Fruit fly (Drosophila melanogaster): ENCODE data around the gene bocks.

Gene bocks

DNA sequence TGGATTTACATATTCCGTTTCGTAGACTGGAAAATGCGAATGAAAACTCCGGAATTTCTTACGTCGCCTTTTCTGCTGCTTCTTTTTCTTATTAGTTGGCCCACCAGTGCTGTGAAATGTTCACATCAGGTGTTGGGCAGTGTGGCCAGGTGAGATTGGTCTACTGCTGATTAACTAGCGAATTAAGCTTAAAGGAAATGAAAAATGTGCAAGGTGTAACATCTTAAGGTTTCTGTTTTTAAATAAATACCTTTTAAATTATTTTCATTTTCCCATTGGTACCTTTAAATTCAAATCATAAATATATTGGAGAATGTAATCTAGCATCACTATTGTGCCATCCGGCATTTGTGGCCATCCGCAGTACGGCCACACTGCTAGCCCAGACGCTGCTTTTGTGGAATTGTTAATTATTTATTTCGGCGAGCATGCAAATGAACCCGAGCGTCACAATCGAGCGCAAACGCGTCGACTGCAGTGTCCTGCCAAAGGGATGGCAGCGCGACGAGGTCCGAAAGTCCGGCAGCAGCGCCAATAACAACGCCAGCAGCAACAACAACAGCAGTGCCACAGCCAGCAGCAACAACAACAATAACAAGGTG is 31.3 kb downstream of the bocks start, which contains the start of the genes AP-1mu and MBD-like (continued):
- TF ChIP-seq gce (GFP tag; IDR thresholded peaks at IDR 0.05) = no peak
- TF ChIP-seq sc (optimal IDR thresholded peaks at IDR 0.05) = no peak
- peak; percentile 30 for TF ChIP-seq sc (GFP tag; optimal IDR thresholded peaks at IDR 0.05)
- no peak for TF ChIP-seq tll (GFP tag; optimal IDR thresholded peaks at IDR 0.05)
- no peak for TF ChIP-seq oc (tag; optimal IDR thresholded peaks at IDR 0.05)
- TF ChIP-seq CG17829 (tag; optimal IDR thresholded peaks at IDR 0.05) = peak; percentile 57
- no peak for TF ChIP-seq so (GFP tag; IDR thresholded peaks at IDR 0.05)
- peak; percentile 61 for TF ChIP-seq CG12942 (GFP tag; optimal IDR thresholded peaks at IDR 0.05)
- peak in 1 of 2 experiments; percentile 50 for TF ChIP-seq bsh (GFP tag; optimal IDR thresholded peaks at IDR 0.05)
- peak; percentile 47 for TF ChIP-seq CG3281 (GFP tag; optimal IDR thresholded peaks at IDR 0.05)
- peak; percentile 29; the same call in 1 of the 2 replicates for TF ChIP-seq amos (GFP tag; IDR thresholded peaks at IDR 0.05; ENCODE audit: partially characterized antibody)
- no peak for TF ChIP-seq CG12744 (GFP tag; optimal IDR thresholded peaks at IDR 0.05)
- TF ChIP-seq Ets97D (GFP tag; optimal IDR thresholded peaks at IDR 0.05) = peak; percentile 61
- peak; percentile 45; the same call in 1 of the 2 replicates for TF ChIP-seq rib (GFP tag; IDR thresholded peaks at IDR 0.05)
- peak; percentile 39 for TF ChIP-seq fd3F (GFP tag; optimal IDR thresholded peaks at IDR 0.05)
- peak; percentile 62 for TF ChIP-seq CG7839 (tag; optimal IDR thresholded peaks at IDR 0.05)
- TF ChIP-seq Bdp1 (GFP tag; optimal IDR thresholded peaks at IDR 0.05) = peak; percentile 64
- peak; percentile 69 for TF ChIP-seq CG13424 (tag; optimal IDR thresholded peaks at IDR 0.05)
- TF ChIP-seq pita (GFP tag; optimal IDR thresholded peaks at IDR 0.05) = no peak
- TF ChIP-seq CG10543 (GFP tag; optimal IDR thresholded peaks at IDR 0.05) = peak; percentile 64
- peak; percentile 15 for TF ChIP-seq CG11723 (GFP tag; optimal IDR thresholded peaks at IDR 0.05)
- TF ChIP-seq exex (tag; optimal IDR thresholded peaks at IDR 0.05) = no peak
- TF ChIP-seq ara (GFP tag; IDR thresholded peaks at IDR 0.05) = no peak
- peak; percentile 9 for TF ChIP-seq CG10654 (GFP tag; optimal IDR thresholded peaks at IDR 0.05)
- peak; percentile 56 for TF ChIP-seq slp2 (GFP tag; optimal IDR thresholded peaks at IDR 0.05)
- peak; percentile 53 for TF ChIP-seq Fer3 (tag; optimal IDR thresholded peaks at IDR 0.05)
- TF ChIP-seq CG17186 (GFP tag; optimal IDR thresholded peaks at IDR 0.05) = peak; percentile 77
- no peak for TF ChIP-seq CG9876 (GFP tag; optimal IDR thresholded peaks at IDR 0.05)
- TF ChIP-seq luna (GFP tag; optimal IDR thresholded peaks at IDR 0.05) = peak; percentile 57
- peak; percentile 59 for TF ChIP-seq CG4820 (GFP tag; optimal IDR thresholded peaks at IDR 0.05)
- 0 out of 2 replicates have a peak, but pooled peaks have one; percentile 34 for TF ChIP-seq chm (GFP tag; IDR thresholded peaks at IDR 0.05)
- TF ChIP-seq twi (tag; optimal IDR thresholded peaks at IDR 0.05) = peak; percentile 46
- no peak for TF ChIP-seq CG3838 (GFP tag; optimal IDR thresholded peaks at IDR 0.05)
- peak; percentile 45 for TF ChIP-seq CG16863 (GFP tag; optimal IDR thresholded peaks at IDR 0.05)
- TF ChIP-seq ken (GFP tag; IDR thresholded peaks at IDR 0.05) = peak; percentile 65; the same call in 2 of the 3 replicates
- peak; percentile 55 for TF ChIP-seq esg (GFP tag; conservative IDR thresholded peaks at IDR 0.05)
- peak; percentile 64 for TF ChIP-seq CG13123 (GFP tag; optimal IDR thresholded peaks at IDR 0.05)
- TF ChIP-seq ro (GFP tag; IDR thresholded peaks at IDR 0.05) = no peak
- no peak for TF ChIP-seq schlank (tag; optimal IDR thresholded peaks at IDR 0.05)
- peak; percentile 70 for TF ChIP-seq CG4424 (GFP tag; optimal IDR thresholded peaks at IDR 0.05)
- peak; percentile 12; the same call in 1 of the 3 replicates for TF ChIP-seq Dbx (GFP tag; IDR thresholded peaks at IDR 0.05)
- peak; percentile 66 for TF ChIP-seq CG9215 (GFP tag; IDR thresholded peaks at IDR 0.05)
- peak; percentile 66 for TF ChIP-seq CG15514 (GFP tag; optimal IDR thresholded peaks at IDR 0.05)
- TF ChIP-seq TFAM (GFP tag; optimal IDR thresholded peaks at IDR 0.05) = no peak
- TF ChIP-seq Sry-δ (GFP tag; optimal IDR thresholded peaks at IDR 0.05) = peak; percentile 65
- peak; percentile 71 for TF ChIP-seq B-H2 (GFP tag; optimal IDR thresholded peaks at IDR 0.05)
- peak; percentile 81 for TF ChIP-seq CG17385 (GFP tag; optimal IDR thresholded peaks at IDR 0.05)
- TF ChIP-seq sug (tag; optimal IDR thresholded peaks at IDR 0.05) = peak; percentile 70
- TF ChIP-seq CG34422 (GFP tag; IDR thresholded peaks at IDR 0.05) = peak; percentile 59; the same call in 1 of the 3 replicates
- no peak for TF ChIP-seq CG4282 (GFP tag; optimal IDR thresholded peaks at IDR 0.05)

All from whole organism, embryonic.